Fruit fly (Drosophila melanogaster) whole organism, embryonic: Measurements from ENCODE around the gene CG31793.

Experiments
- Antp ChIP-seq: fragments of 200-800 bp; sonication (Bioruptor generic); optimal IDR thresholded peaks from 3 replicates; lab custom pipeline; 2016; ENCODE audit warnings: missing biosample characterization, missing genetic modification characterization
- CG10462 ChIP-seq: fragments of 200-800 bp; sonication (Bioruptor generic); optimal IDR thresholded peaks from 2 replicates; lab custom pipeline; 2016; ENCODE audit warnings: missing biosample characterization, missing genetic modification characterization
- CG12744 ChIP-seq: fragments of 200-800 bp; sonication (Bioruptor generic); optimal IDR thresholded peaks from 2 replicates; lab custom pipeline; 2016; ENCODE audit warnings: missing biosample characterization, missing genetic modification characterization
- CG13296 ChIP-seq: fragments of 200-800 bp; sonication (Bioruptor generic); optimal IDR thresholded peaks from 3 replicates; lab custom pipeline; 2018; ENCODE audit warnings: missing biosample characterization, mild to moderate bottlenecking, missing genetic modification characterization
- CG13624 ChIP-seq: fragments of 200-800 bp; sonication (Bioruptor generic); optimal IDR thresholded peaks from 2 replicates; lab custom pipeline; 2016; ENCODE audit warnings: missing biosample characterization, missing genetic modification characterization
- CG14050 ChIP-seq: fragments of 200-800 bp; sonication (Bioruptor generic); IDR thresholded peaks from 3 replicates; pipeline ENCODE4 v1.3.6; 2022; ENCODE audit warnings: missing biosample characterization, missing genetic modification characterization
- CG1602 ChIP-seq: fragments of 200-800 bp; sonication (Bioruptor generic); optimal IDR thresholded peaks from 3 replicates; lab custom pipeline; 2016; ENCODE audit warnings: missing biosample characterization, missing genetic modification characterization
- CG16863 ChIP-seq: fragments of 200-800 bp; sonication (Bioruptor generic); optimal IDR thresholded peaks from 3 replicates; lab custom pipeline; 2016; ENCODE audit warnings: missing biosample characterization, missing genetic modification characterization
- CG17359 ChIP-seq: fragments of 200-800 bp; sonication (Bioruptor generic); optimal IDR thresholded peaks from 3 replicates; lab custom pipeline; 2018; ENCODE audit warnings: missing biosample characterization, mild to moderate bottlenecking, missing genetic modification characterization, moderate library complexity
- CG17385 ChIP-seq: fragments of 200-800 bp; sonication (Bioruptor generic); optimal IDR thresholded peaks from 3 replicates; lab custom pipeline; 2018; ENCODE audit warnings: missing biosample characterization, mild to moderate bottlenecking, missing genetic modification characterization
- CG1792 ChIP-seq: fragments of 200-800 bp; sonication (Bioruptor generic); optimal IDR thresholded peaks from 2 replicates; lab custom pipeline; 2016; ENCODE audit warnings: missing biosample characterization, missing genetic modification characterization
- CG2202 ChIP-seq: fragments of 200-800 bp; sonication (Bioruptor generic); optimal IDR thresholded peaks from 2 replicates; lab custom pipeline; 2018; ENCODE audit warnings: missing biosample characterization, mild to moderate bottlenecking, missing genetic modification characterization
- CG31224 ChIP-seq: fragments of 200-800 bp; sonication (Bioruptor generic); IDR thresholded peaks from 2 replicates; pipeline ENCODE4 v1.3.6; 2022; ENCODE audit warnings: missing biosample characterization, missing genetic modification characterization
- CG3281 ChIP-seq: fragments of 200-800 bp; sonication (Bioruptor generic); optimal IDR thresholded peaks from 3 replicates; lab custom pipeline; 2017; ENCODE audit warnings: missing biosample characterization, mild to moderate bottlenecking, missing genetic modification characterization
- CG42726 ChIP-seq: fragments of 200-800 bp; sonication (Bioruptor generic); IDR thresholded peaks from 2 replicates; pipeline ENCODE4 v1.3.6; 2022; ENCODE audit warnings: missing biosample characterization, missing genetic modification characterization; ENCODE audit not compliant: partially characterized antibody
- CG5245 ChIP-seq: fragments of 200-800 bp; sonication (Bioruptor generic); optimal IDR thresholded peaks from 3 replicates; lab custom pipeline; 2016; ENCODE audit warnings: missing biosample characterization, missing genetic modification characterization
- CG5953 ChIP-seq: fragments of 200-800 bp; sonication (Bioruptor generic); IDR thresholded peaks from 2 replicates; pipeline ENCODE4 v1.3.6; 2022; ENCODE audit warnings: missing biosample characterization, missing genetic modification characterization
- CG6272 ChIP-seq: fragments of 200-800 bp; sonication (Bioruptor generic); IDR thresholded peaks from 2 replicates; pipeline ENCODE4 v1.3.6; 2022; ENCODE audit warnings: missing biosample characterization, missing genetic modification characterization
- CG7745 ChIP-seq: fragments of 200-800 bp; sonication (Bioruptor generic); optimal IDR thresholded peaks from 2 replicates; lab custom pipeline; 2018; ENCODE audit warnings: missing biosample characterization, mild to moderate bottlenecking, missing genetic modification characterization, moderate library complexity
- CG7786 ChIP-seq: fragments of 200-800 bp; sonication (Bioruptor generic); optimal IDR thresholded peaks from 2 replicates; lab custom pipeline; 2016; ENCODE audit warnings: missing biosample characterization, missing genetic modification characterization
- CG8290 ChIP-seq, 3 experiments: fragments of 200-800 bp; sonication (Bioruptor generic); optimal IDR thresholded peaks; 2 replicates each; lab custom pipeline; 2016 to 2019; ENCODE audit warnings: missing biosample characterization in 3 of 3, missing genetic modification characterization in 3 of 3, mild to moderate bottlenecking in 2 of 3, moderate library complexity in 1 of 3
- CG8765 ChIP-seq: fragments of 200-800 bp; sonication (Bioruptor generic); IDR thresholded peaks from 2 replicates; pipeline ENCODE4 v1.3.6; 2022; ENCODE audit warnings: missing biosample characterization, missing genetic modification characterization
- Doc3 ChIP-seq: fragments of 200-800 bp; sonication (Bioruptor generic); IDR thresholded peaks from 3 replicates; pipeline ENCODE4 v1.3.6; 2022; ENCODE audit warnings: missing biosample characterization, missing genetic modification characterization; ENCODE audit not compliant: partially characterized antibody
- Eip74EF ChIP-seq, 2 experiments: fragments of 200-800 bp in 1 of 2; fragments of >200 bp in 1 of 2; sonication (Bioruptor generic) in 1 of 2; optimal IDR thresholded peaks; 2 replicates each; lab custom pipeline; 2017 to 2019; ENCODE audit warnings: missing biosample characterization in 2 of 2, missing genetic modification characterization in 2 of 2, mild to moderate bottlenecking in 1 of 2, moderate library complexity in 1 of 2
- GATAe ChIP-seq: fragments of 200-800 bp; sonication (Bioruptor generic); conservative IDR thresholded peaks from 2 replicates; pipeline ENCODE4 v1.3.6; 2022; ENCODE audit warnings: missing biosample characterization, missing genetic modification characterization
- Hmr ChIP-seq: fragments of 200-800 bp; sonication (Bioruptor generic); optimal IDR thresholded peaks from 3 replicates; lab custom pipeline; 2017; ENCODE audit warnings: mild to moderate bottlenecking, missing biosample characterization, missing genetic modification reagents, missing genetic modification characterization
- MTF-1 ChIP-seq: fragments of 200-800 bp; sonication (Bioruptor generic); optimal IDR thresholded peaks from 2 replicates; lab custom pipeline; 2018; ENCODE audit warnings: missing biosample characterization, mild to moderate bottlenecking, missing genetic modification characterization, borderline replicate concordance
- Mad ChIP-seq: fragments of 200-800 bp; sonication (Bioruptor generic); optimal IDR thresholded peaks from 2 replicates; lab custom pipeline; 2016; ENCODE audit warnings: missing biosample characterization, missing genetic modification characterization
- Mes4 ChIP-seq: fragments of 200-800 bp; sonication (Bioruptor generic); optimal IDR thresholded peaks from 2 replicates; lab custom pipeline; 2016; ENCODE audit warnings: missing biosample characterization, missing genetic modification characterization
- NC2α ChIP-seq: fragments of 200-800 bp; sonication (Bioruptor generic); optimal IDR thresholded peaks from 2 replicates; lab custom pipeline; 2016; ENCODE audit warnings: missing biosample characterization, missing genetic modification characterization
- Nf-YA ChIP-seq: fragments of 200-800 bp; sonication (Bioruptor generic); IDR thresholded peaks from 2 replicates; pipeline ENCODE4 v1.3.6; 2022; ENCODE audit warnings: missing biosample characterization, missing genetic modification characterization
- Taf1 ChIP-seq: fragments of 200-800 bp; sonication (Bioruptor generic); IDR thresholded peaks from 2 replicates; pipeline ENCODE4 v1.3.6; 2022; ENCODE audit warnings: missing biosample characterization, missing genetic modification characterization
- cato ChIP-seq: fragments of 200-800 bp; sonication (Bioruptor generic); optimal IDR thresholded peaks from 2 replicates; lab custom pipeline; 2016; ENCODE audit warnings: missing biosample characterization, missing genetic modification characterization, borderline replicate concordance
- ci ChIP-seq: fragments of 200-800 bp; sonication (Bioruptor generic); IDR thresholded peaks from 3 replicates; pipeline ENCODE4 v1.3.6; 2022; ENCODE audit warnings: missing biosample characterization, missing genetic modification characterization
- da ChIP-seq: fragments of 200-800 bp; sonication (Bioruptor generic); optimal IDR thresholded peaks from 2 replicates; lab custom pipeline; 2016; ENCODE audit warnings: missing biosample characterization, missing genetic modification characterization
- her ChIP-seq: fragments of 200-800 bp; sonication (Bioruptor generic); optimal IDR thresholded peaks from 2 replicates; lab custom pipeline; 2016; ENCODE audit warnings: missing biosample characterization, missing genetic modification characterization
- inv ChIP-seq: fragments of 200-800 bp; sonication (Bioruptor generic); IDR thresholded peaks from 2 replicates; pipeline ENCODE4 v1.3.6; 2022; ENCODE audit warnings: missing biosample characterization, missing genetic modification characterization; ENCODE audit not compliant: partially characterized antibody
- lab ChIP-seq: fragments of 200-800 bp; sonication (Bioruptor generic); optimal IDR thresholded peaks from 3 replicates; lab custom pipeline; 2017; ENCODE audit warnings: missing biosample characterization, missing genetic modification characterization, mild to moderate bottlenecking, moderate library complexity, missing genetic modification reagents
- lmd ChIP-seq: fragments of 200-800 bp; sonication (Bioruptor generic); IDR thresholded peaks from 2 replicates; pipeline ENCODE4 v1.3.6; 2022; ENCODE audit warnings: missing biosample characterization, missing genetic modification characterization
- mirr ChIP-seq: fragments of 200-800 bp; sonication (Bioruptor generic); optimal IDR thresholded peaks from 3 replicates; lab custom pipeline; 2018; ENCODE audit warnings: missing biosample characterization, mild to moderate bottlenecking, missing genetic modification characterization
- nerfin-1 ChIP-seq: fragments of 200-800 bp; sonication (Bioruptor generic); optimal IDR thresholded peaks from 3 replicates; lab custom pipeline; 2019; ENCODE audit warnings: missing biosample characterization, mild to moderate bottlenecking, missing genetic modification characterization, moderate library complexity
- nmo ChIP-seq: fragments of 200-800 bp; sonication (Bioruptor generic); optimal IDR thresholded peaks from 2 replicates; lab custom pipeline; 2018; ENCODE audit warnings: missing biosample characterization, mild to moderate bottlenecking, missing genetic modification characterization, moderate library complexity
- pan ChIP-seq, 4 experiments: fragments of >200 bp in 3 of 4; fragments of 200-800 bp in 1 of 4; sonication (Bioruptor generic) in 1 of 4; optimal IDR thresholded peaks in 3 of 4; IDR thresholded peaks in 1 of 4; 2 replicates each; pipeline versions ENCODE4 v1.3.6 to Lab custom; 2017 to 2022; ENCODE audit warnings: missing biosample characterization in 2 of 4, missing genetic modification characterization in 2 of 4, mixed read lengths in 1 of 4
- pzg ChIP-seq: fragments of 200-800 bp; sonication (Bioruptor generic); optimal IDR thresholded peaks from 3 replicates; lab custom pipeline; 2018; ENCODE audit warnings: missing biosample characterization, mild to moderate bottlenecking, missing genetic modification characterization, moderate library complexity
- slp2 ChIP-seq: fragments of 200-800 bp; sonication (Bioruptor generic); optimal IDR thresholded peaks from 2 replicates; lab custom pipeline; 2016; ENCODE audit warnings: missing biosample characterization, missing genetic modification characterization
- tin ChIP-seq: fragments of 200-800 bp; sonication (Bioruptor generic); optimal IDR thresholded peaks from 3 replicates; lab custom pipeline; 2016; ENCODE audit warnings: missing biosample characterization, missing genetic modification characterization
- trem ChIP-seq: fragments of 200-800 bp; optimal IDR thresholded peaks from 3 replicates; lab custom pipeline; 2019; ENCODE audit warnings: missing biosample characterization, mild to moderate bottlenecking, missing genetic modification characterization, moderate library complexity
- twi ChIP-seq: fragments of 200-800 bp; optimal IDR thresholded peaks from 2 replicates; lab custom pipeline; 2019; ENCODE audit warnings: missing biosample characterization, mild to moderate bottlenecking, missing genetic modification characterization, moderate library complexity
- yki ChIP-seq: fragments of >200 bp; optimal IDR thresholded peaks from 3 replicates; lab custom pipeline; 2018

The CG31793 gene

dm6 chr2L:19051534-19052100, 48.5 kb downstream of the CG31793 start, which contains the start of gene Rpn3 (continued):
- peak; percentile 78 for TF ChIP-seq Nf-YA (GFP tag; lab: Robert Waterston, UW)
- peak; percentile 79 for TF ChIP-seq CG10462
- peak; percentile 62 for TF ChIP-seq CG5245 (GFP tag; lab: Kevin White, UChicago)
- TF ChIP-seq CG17359 (tag; lab: Kevin White, UChicago): peak; percentile 86
- TF ChIP-seq CG17385 (GFP tag; lab: Kevin White, UChicago): peak; percentile 97
- TF ChIP-seq CG16863 (GFP tag; lab: Kevin White, UChicago): peak; percentile 79
- peak; percentile 73 for TF ChIP-seq slp2 (GFP tag; lab: Kevin White, UChicago)
- TF ChIP-seq MTF-1 (GFP tag; lab: Kevin White, UChicago): no peak
- TF ChIP-seq GATAe (GFP tag; lab: Robert Waterston, UW): 0 out of 2 replicates have a peak, but pooled peaks have one; percentile 34
- TF ChIP-seq nerfin-1: peak; percentile 64
- peak; percentile 77 for TF ChIP-seq CG14050 (GFP tag; lab: Robert Waterston, UW)
- peak; percentile 50 for TF ChIP-seq twi
- peak; percentile 53 for TF ChIP-seq pzg (GFP tag; lab: Kevin White, UChicago)
- peak; percentile 14 for TF ChIP-seq da
- no peak for TF ChIP-seq yki (lab: Kevin White, UChicago)
- no peak for TF ChIP-seq mirr
- peak; percentile 78 for TF ChIP-seq Mes4
- no peak for TF ChIP-seq CG7745 (tag; lab: Kevin White, UChicago)
- peak; percentile 79 for TF ChIP-seq CG6272 (GFP tag; lab: Robert Waterston, UW)
- TF ChIP-seq nmo (GFP tag; lab: Kevin White, UChicago): peak; percentile 87
- TF ChIP-seq CG8765 (GFP tag; lab: Robert Waterston, UW): peak; percentile 57
- TF ChIP-seq pan (optimal IDR thresholded peaks at IDR 0.05; lab: Kevin White, UChicago): no peak
- TF ChIP-seq pan (GFP tag; optimal IDR thresholded peaks at IDR 0.05 in 1 of 2, IDR thresholded peaks at IDR 0.05 in 1 of 2): peak in 1 of 2 experiments; percentile 92
- no peak for TF ChIP-seq CG42726 (GFP tag; lab: Robert Waterston, UW)
- TF ChIP-seq CG1792 (GFP tag; lab: Kevin White, UChicago): peak; percentile 45
- TF ChIP-seq CG7786: peak; percentile 83
- peak; percentile 78 for TF ChIP-seq CG31224
- TF ChIP-seq Eip74EF (GFP tag; optimal IDR thresholded peaks at IDR 0.05; lab: Kevin White, UChicago): peak in 1 of 2 experiments; percentile 70
- TF ChIP-seq ci: peak; percentile 89
- peak; percentile 85 for TF ChIP-seq CG5953 (GFP tag; lab: Robert Waterston, UW)
- peak; percentile 62 for TF ChIP-seq CG2202 (tag; lab: Kevin White, UChicago)
- TF ChIP-seq lab (GFP tag; lab: Kevin White, UChicago): peak; percentile 88
- peak; percentile 70 for TF ChIP-seq CG12744 (GFP tag; lab: Kevin White, UChicago)
- TF ChIP-seq Hmr (GFP tag; lab: Kevin White, UChicago): peak; percentile 86
- peak; percentile 79 for TF ChIP-seq CG13624 (GFP tag; lab: Kevin White, UChicago)
- peak; percentile 80 for TF ChIP-seq CG3281 (GFP tag; lab: Kevin White, UChicago)
- peak; percentile 49 for TF ChIP-seq inv
- TF ChIP-seq CG13296 (GFP tag; lab: Kevin White, UChicago): peak; percentile 53
- TF ChIP-seq lmd: peak; percentile 77
- peak; percentile 68 for TF ChIP-seq Antp
- TF ChIP-seq trem (tag; lab: Kevin White, UChicago): peak; percentile 83
- TF ChIP-seq Doc3 (GFP tag; lab: Robert Waterston, UW): peak; percentile 47; the same call in 1 of the 3 replicates
- peak; percentile 51 for TF ChIP-seq NC2α (GFP tag; lab: Kevin White, UChicago)
- TF ChIP-seq her (GFP tag; lab: Kevin White, UChicago): peak; percentile 62
- TF ChIP-seq Taf1 (GFP tag; lab: Robert Waterston, UW): peak; percentile 50; the same call in 1 of the 2 replicates
- peak; percentile 81 for TF ChIP-seq tin (GFP tag; lab: Kevin White, UChicago)
- peak; percentile 86 for TF ChIP-seq CG1602 (GFP tag; lab: Kevin White, UChicago)
- peak; percentile 80 for TF ChIP-seq cato
- TF ChIP-seq CG8290 (GFP tag; optimal IDR thresholded peaks at IDR 0.05; lab: Kevin White, UChicago): peak; percentile 77
- no peak for TF ChIP-seq CG8290 (tag; optimal IDR thresholded peaks at IDR 0.05; lab: Kevin White, UChicago)
- TF ChIP-seq Mad (GFP tag; lab: Kevin White, UChicago): peak; percentile 74
